Fruit fly (Drosophila melanogaster) whole organism, prepupa: ENCODE data around the gene asp.

Experiments
- CG11294 ChIP-seq: fragments of 200-800 bp; sonication (Bioruptor generic); IDR thresholded peaks from 2 replicates; pipeline ENCODE4 v1.3.6; 2022; ENCODE audit warnings: missing biosample characterization, missing genetic modification characterization
- CG9139 ChIP-seq: fragments of 200-800 bp; sonication (Bioruptor generic); optimal IDR thresholded peaks from 3 replicates; lab custom pipeline; 2017; ENCODE audit warnings: missing biosample characterization, mild to moderate bottlenecking, missing genetic modification characterization
- Hr39 ChIP-seq: fragments of 200-800 bp; sonication (Bioruptor generic); optimal IDR thresholded peaks from 2 replicates; lab custom pipeline; 2016; ENCODE audit warnings: missing biosample characterization, missing genetic modification characterization

DNA sequence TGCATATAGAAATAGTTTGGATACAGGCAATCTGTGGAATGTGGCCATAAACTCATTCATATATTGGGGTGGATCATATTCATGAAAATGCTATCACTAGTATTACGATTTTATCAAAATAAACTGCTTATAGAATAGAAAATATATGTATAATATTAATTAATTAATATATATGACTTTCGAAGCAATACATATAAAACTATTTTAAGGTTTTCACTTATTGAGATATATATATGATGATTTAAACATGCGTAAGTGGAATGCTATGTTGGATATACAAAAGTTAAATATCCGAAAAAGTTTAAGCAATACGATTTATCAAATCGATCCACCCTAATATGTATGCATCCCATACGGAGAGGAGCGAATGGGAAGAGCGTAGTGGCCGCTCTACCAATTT lies 44.9 kb downstream of the asp start:
- no peak for TF ChIP-seq CG9139 (GFP tag; lab: Kevin White, UChicago)
- TF ChIP-seq Hr39: no peak
- TF ChIP-seq CG11294 (GFP tag; lab: Robert Waterston, UW): no peak
